Fruit fly (Drosophila melanogaster): ENCODE results near the gene CG32548.

The CG32548 gene

dm6 chrX:18467881-18468280 is 27.5 kb upstream of the CG32548 start (continued):
- TF ChIP-seq CG13424 (tag; optimal IDR thresholded peaks at IDR 0.05) (peak; percentile 13), unpg (GFP tag; optimal IDR thresholded peaks at IDR 0.05) (peak; percentile 25), Ada2b (GFP tag; IDR thresholded peaks at IDR 0.05) (peak; percentile 43; the same call in 1 of the 2 replicates), gem (tag; optimal IDR thresholded peaks at IDR 0.05) (peak; percentile 36), Atf6 (GFP tag; IDR thresholded peaks at IDR 0.05) (peak; percentile 42), Mad (GFP tag; optimal IDR thresholded peaks at IDR 0.05) (no peak), ci (GFP tag; IDR thresholded peaks at IDR 0.05) (no peak), Hsf (GFP tag; optimal IDR thresholded peaks at IDR 0.05) (peak; percentile 34), fu2 (GFP tag; optimal IDR thresholded peaks at IDR 0.05) (no peak), klu (GFP tag; IDR thresholded peaks at IDR 0.05) (0 out of 2 replicates have a peak, but pooled peaks have one; percentile 20), CG16815 (GFP tag; optimal IDR thresholded peaks at IDR 0.05) (no peak), CG12659 (GFP tag; optimal IDR thresholded peaks at IDR 0.05) (peak; percentile 4), HHEX (GFP tag; optimal IDR thresholded peaks at IDR 0.05) (peak; percentile 29), cwo (GFP tag; optimal IDR thresholded peaks at IDR 0.05) (peak; percentile 46)

dm6 chrX:18460318-18460717 is 19.9 kb upstream of the CG32548 start, which contains the start of gene CG43843:
CG43843 (minus strand) TSS chrX:18460418.
- no peak for TF ChIP-seq dpn (GFP tag; optimal IDR thresholded peaks at IDR 0.05)
- no peak for TF ChIP-seq trh (GFP tag; optimal IDR thresholded peaks at IDR 0.05)
- TF ChIP-seq sens (GFP tag) = peak; percentile 37
- no peak for TF ChIP-seq CG11560 (tag; IDR thresholded peaks at IDR 0.05)
- peak; percentile 19 for TF ChIP-seq stwl (tag; optimal IDR thresholded peaks at IDR 0.05)
- TF ChIP-seq Vsx1 (GFP tag; optimal IDR thresholded peaks at IDR 0.05) = no peak
- TF ChIP-seq CG17912 (GFP tag; optimal IDR thresholded peaks at IDR 0.05) = no peak

dm6 chrX:18452717-18453116 is 12.3 kb upstream of the CG32548 start:
- peak; percentile 6 for TF ChIP-seq CG2678 (tag; optimal IDR thresholded peaks at IDR 0.05)
- no peak for TF ChIP-seq BtbVII (GFP tag; optimal IDR thresholded peaks at IDR 0.05)
- TF ChIP-seq ham (GFP tag; IDR thresholded peaks at IDR 0.05) = no peak
- TF ChIP-seq Dbx (GFP tag; IDR thresholded peaks at IDR 0.05) = peak; percentile 39; the same call in 1 of the 3 replicates
- TF ChIP-seq dmrt99B (tag; optimal IDR thresholded peaks at IDR 0.05) = peak; percentile 1
- TF ChIP-seq Ets65A (GFP tag) = peak; percentile 87
- no peak for TF ChIP-seq vvl (GFP tag; IDR thresholded peaks at IDR 0.05)
- TF ChIP-seq wdn (GFP tag; IDR thresholded peaks at IDR 0.05) = no peak
- TF ChIP-seq dati (GFP tag; IDR thresholded peaks at IDR 0.05) = no peak
- peak; percentile 48 for TF ChIP-seq CG2120 (GFP tag; optimal IDR thresholded peaks at IDR 0.05)
- TF ChIP-seq oc (tag; optimal IDR thresholded peaks at IDR 0.05) = no peak
- TF ChIP-seq CG4854 (GFP tag; optimal IDR thresholded peaks at IDR 0.05) = no peak
- no peak for TF ChIP-seq CG5245 (GFP tag; optimal IDR thresholded peaks at IDR 0.05)
- no peak for TF ChIP-seq ERR (GFP tag; optimal IDR thresholded peaks at IDR 0.05)
- TF ChIP-seq CG18599 (GFP tag; optimal IDR thresholded peaks at IDR 0.05) = peak; percentile 38
- TF ChIP-seq CG10959 (GFP tag; IDR thresholded peaks at IDR 0.05) = no peak
- peak; percentile 16; the same call in 1 of the 2 replicates for TF ChIP-seq CG9215 (GFP tag; IDR thresholded peaks at IDR 0.05)
- TF ChIP-seq CG4360 (GFP tag; IDR thresholded peaks at IDR 0.05) = no peak
- no peak for TF ChIP-seq nerfin-1 (tag; optimal IDR thresholded peaks at IDR 0.05)
- TF ChIP-seq CG2712 (tag; optimal IDR thresholded peaks at IDR 0.05) = no peak
- TF ChIP-seq prd (optimal IDR thresholded peaks at IDR 0.05) = no peak
- peak; percentile 14; the same call in 1 of the 3 replicates for TF ChIP-seq prd (GFP tag; IDR thresholded peaks at IDR 0.05)
- no peak for TF ChIP-seq CG14710 (tag; optimal IDR thresholded peaks at IDR 0.05)
- no peak for TF ChIP-seq Fer2 (tag; optimal IDR thresholded peaks at IDR 0.05)
- TF ChIP-seq row (GFP tag; IDR thresholded peaks at IDR 0.05) = peak; percentile 59
- TF ChIP-seq Atf3 (GFP tag; optimal IDR thresholded peaks at IDR 0.05) = no peak
- TF ChIP-seq CG18476 (GFP tag; optimal IDR thresholded peaks at IDR 0.05) = peak; percentile 68
- peak; percentile 66 for TF ChIP-seq sens (GFP tag)
- TF ChIP-seq Meics (GFP tag; optimal IDR thresholded peaks at IDR 0.05) = peak; percentile 12
- TF ChIP-seq Sry-δ (GFP tag; optimal IDR thresholded peaks at IDR 0.05) = no peak

All from whole organism, embryonic.